Worm (Caenorhabditis elegans) whole organism, young adult: ENCODE results near the gene Y57G11C.20.

Experiments used
- B0035.1 ChIP-seq: sonication (generic microtip); optimal IDR thresholded peaks from 2 replicates; lab custom pipeline; 2016; ENCODE audit warnings: missing genetic modification characterization, mild to moderate bottlenecking, missing compliant biosample characterization, missing genotype, missing genetic modification reagents
- B0336.3 ChIP-seq: fragments of 200-800 bp; sonication (Bioruptor generic); IDR thresholded peaks from 2 replicates; pipeline ENCODE4 v1.3.6; 2022; ENCODE audit warnings: missing genetic modification characterization, missing compliant biosample characterization
- F52B5.7 ChIP-seq: sonication (generic microtip); optimal IDR thresholded peaks from 2 replicates; lab custom pipeline; 2016; ENCODE audit warnings: mild to moderate bottlenecking, missing genetic modification characterization, missing compliant biosample characterization
- F57A8.1 ChIP-seq: fragments of 200-800 bp; sonication (Bioruptor generic); optimal IDR thresholded peaks from 2 replicates; lab custom pipeline; 2018; ENCODE audit warnings: mild to moderate bottlenecking, missing genetic modification characterization, moderate library complexity, missing compliant biosample characterization
- F57C9.4 ChIP-seq: sonication (generic microtip); optimal IDR thresholded peaks from 2 replicates; lab custom pipeline; 2017; ENCODE audit warnings: mild to moderate bottlenecking, missing genetic modification characterization, missing compliant biosample characterization
- Y53F4B.3 ChIP-seq: fragments of 200-800 bp; sonication (Bioruptor generic); IDR thresholded peaks from 2 replicates; pipeline ENCODE4 v1.3.6; 2022; ENCODE audit warnings: missing genetic modification reagents, missing genetic modification characterization, missing compliant biosample characterization
- aptf-2 ChIP-seq: fragments of 200-800 bp; sonication (Bioruptor generic); conservative IDR thresholded peaks from 2 replicates; pipeline ENCODE4 v1.3.6; 2022; ENCODE audit warnings: missing genetic modification reagents, missing genetic modification characterization, missing compliant biosample characterization
- atf-7 ChIP-seq: sonication (generic microtip); optimal IDR thresholded peaks from 2 replicates; lab custom pipeline; 2017; ENCODE audit warnings: mild to moderate bottlenecking, missing genetic modification characterization, missing compliant biosample characterization
- attf-3 ChIP-seq: fragments of 200-800 bp; sonication (Bioruptor generic); conservative IDR thresholded peaks from 2 replicates; pipeline ENCODE4 v1.3.6; 2022; ENCODE audit warnings: missing genetic modification reagents, missing genetic modification characterization, missing compliant biosample characterization
- attf-5 ChIP-seq: fragments of 200-800 bp; sonication (Bioruptor generic); optimal IDR thresholded peaks from 2 replicates; lab custom pipeline; 2018; ENCODE audit warnings: mild to moderate bottlenecking, missing genetic modification characterization, missing compliant biosample characterization
- attf-6 ChIP-seq: fragments of 200-800 bp; sonication (Bioruptor generic); IDR thresholded peaks from 2 replicates; pipeline ENCODE4 v1.3.6; 2022; ENCODE audit warnings: missing genetic modification reagents, missing genetic modification characterization, missing compliant biosample characterization
- ccch-3 ChIP-seq: fragments of 200-800 bp; sonication (Bioruptor generic); optimal IDR thresholded peaks from 2 replicates; lab custom pipeline; 2018; ENCODE audit warnings: mild to moderate bottlenecking, missing genetic modification characterization, missing compliant biosample characterization
- ceh-27 ChIP-seq: fragments of 200-800 bp; sonication (Bioruptor generic); optimal IDR thresholded peaks from 2 replicates; lab custom pipeline; 2018; ENCODE audit warnings: mild to moderate bottlenecking, missing genetic modification characterization, moderate library complexity, missing compliant biosample characterization
- ceh-40 ChIP-seq: fragments of 200-800 bp; sonication (Bioruptor generic); IDR thresholded peaks from 2 replicates; pipeline ENCODE4 v1.3.6; 2022; ENCODE audit warnings: missing genetic modification characterization, missing compliant biosample characterization
- dox-1 ChIP-seq: fragments of 200-800 bp; sonication (Bioruptor generic); IDR thresholded peaks from 2 replicates; pipeline ENCODE4 v1.3.6; 2022; ENCODE audit warnings: missing genetic modification reagents, missing genetic modification characterization, missing compliant biosample characterization
- egrh-3 ChIP-seq: fragments of 200-800 bp; sonication (Bioruptor generic); IDR thresholded peaks from 2 replicates; pipeline ENCODE4 v1.3.6; 2022; ENCODE audit warnings: missing genetic modification reagents, missing genetic modification characterization, missing compliant biosample characterization
- fkh-3 ChIP-seq: sonication (generic microtip); optimal IDR thresholded peaks from 2 replicates; lab custom pipeline; 2016; ENCODE audit warnings: mild to moderate bottlenecking, missing genetic modification characterization, missing compliant biosample characterization
- hlh-12 ChIP-seq: sonication (generic microtip); optimal IDR thresholded peaks from 2 replicates; lab custom pipeline; 2016; ENCODE audit warnings: missing genetic modification characterization, missing compliant biosample characterization
- hrde-1 ChIP-seq: sonication (generic microtip); optimal IDR thresholded peaks from 2 replicates; lab custom pipeline; 2016; ENCODE audit warnings: missing genetic modification characterization, mild to moderate bottlenecking, missing compliant biosample characterization, moderate library complexity, missing genotype, missing genetic modification reagents, borderline replicate concordance
- hsf-1 ChIP-seq: fragments of 200-800 bp; sonication (Bioruptor generic); IDR thresholded peaks from 2 replicates; pipeline ENCODE4 v1.3.6; 2022; ENCODE audit warnings: missing genetic modification reagents, missing genetic modification characterization, missing compliant biosample characterization
- lag-1 ChIP-seq: fragments of 200-800 bp; sonication (Bioruptor generic); IDR thresholded peaks from 2 replicates; pipeline ENCODE4 v1.3.6; 2022; ENCODE audit warnings: missing genetic modification reagents, missing genetic modification characterization, missing compliant biosample characterization
- lin-40 ChIP-seq: sonication (generic microtip); optimal IDR thresholded peaks from 2 replicates; lab custom pipeline; 2016; ENCODE audit warnings: missing genetic modification characterization, mild to moderate bottlenecking, missing compliant biosample characterization, missing genotype, missing genetic modification reagents
- lin-54 ChIP-seq: fragments of 200-800 bp; sonication (Bioruptor generic); optimal IDR thresholded peaks from 2 replicates; lab custom pipeline; 2018; ENCODE audit warnings: mild to moderate bottlenecking, missing genetic modification characterization, missing compliant biosample characterization
- madf-3 ChIP-seq: fragments of 200-800 bp; sonication (Bioruptor generic); IDR thresholded peaks from 2 replicates; pipeline ENCODE4 v1.3.6; 2022; ENCODE audit warnings: missing genetic modification reagents, missing genetic modification characterization, missing compliant biosample characterization
- madf-8 ChIP-seq: fragments of 200-800 bp; sonication (Bioruptor generic); conservative IDR thresholded peaks from 2 replicates; pipeline ENCODE4 v1.3.6; 2022; ENCODE audit warnings: missing genetic modification reagents, missing genetic modification characterization, missing compliant biosample characterization
- mcd-1 ChIP-seq: fragments of 200-800 bp; sonication (Bioruptor generic); IDR thresholded peaks from 2 replicates; pipeline ENCODE4 v1.3.6; 2022; ENCODE audit warnings: missing genetic modification reagents, missing genetic modification characterization, missing compliant biosample characterization
- mel-28 ChIP-seq: sonication (generic microtip); optimal IDR thresholded peaks from 2 replicates; lab custom pipeline; 2016; ENCODE audit warnings: borderline replicate concordance, mild to moderate bottlenecking, missing genetic modification characterization, missing compliant biosample characterization
- mes-4 ChIP-seq: sonication (generic microtip); optimal IDR thresholded peaks from 2 replicates; lab custom pipeline; 2016; ENCODE audit warnings: missing genotype, missing genetic modification characterization, missing compliant biosample characterization
- nfya-2 ChIP-seq: fragments of 200-800 bp; sonication (Bioruptor generic); IDR thresholded peaks from 2 replicates; pipeline ENCODE4 v1.3.6; 2022; ENCODE audit warnings: missing genetic modification reagents, missing genetic modification characterization, missing compliant biosample characterization
- nhr-120 ChIP-seq: fragments of 200-800 bp; sonication (Bioruptor generic); IDR thresholded peaks from 2 replicates; pipeline ENCODE4 v1.3.6; 2022; ENCODE audit warnings: missing genetic modification characterization, missing compliant biosample characterization
- nhr-179 ChIP-seq: sonication (generic microtip); optimal IDR thresholded peaks from 2 replicates; lab custom pipeline; 2016; ENCODE audit warnings: mild to moderate bottlenecking, missing genetic modification characterization, missing compliant biosample characterization
- nhr-27 ChIP-seq: fragments of 200-800 bp; sonication (Bioruptor generic); optimal IDR thresholded peaks from 2 replicates; lab custom pipeline; 2018; ENCODE audit warnings: mild to moderate bottlenecking, missing genetic modification characterization, moderate library complexity, missing compliant biosample characterization
- pbrm-1 ChIP-seq: fragments of 200-800 bp; sonication (Bioruptor generic); IDR thresholded peaks from 2 replicates; pipeline ENCODE4 v1.3.6; 2022; ENCODE audit warnings: missing genetic modification reagents, missing genetic modification characterization, missing compliant biosample characterization
- rpc-1 ChIP-seq, 2 experiments: fragments of 150-350 bp in 1 of 2; sonication (generic microtip) in 1 of 2; optimal IDR thresholded peaks; 2 replicates each; lab custom pipeline; 2014 to 2018; ENCODE audit warnings: missing biosample characterization in 1 of 2, missing genetic modification characterization in 1 of 2, missing genetic modification reagents in 1 of 2, missing genotype in 1 of 2
- snpc-1.3 ChIP-seq: sonication (generic microtip); optimal IDR thresholded peaks from 2 replicates; lab custom pipeline; 2017; ENCODE audit warnings: missing genetic modification characterization, mild to moderate bottlenecking, missing compliant biosample characterization, antibody characterized with exemption, moderate library complexity, missing genotype, missing genetic modification reagents; ENCODE audit not compliant: insufficient read depth
- snpc-3.4 ChIP-seq: sonication (generic microtip); optimal IDR thresholded peaks from 2 replicates; lab custom pipeline; 2017; ENCODE audit warnings: missing genetic modification characterization, mild to moderate bottlenecking, missing compliant biosample characterization, antibody characterized with exemption, moderate library complexity, missing genotype, missing genetic modification reagents
- snpc-4 ChIP-seq, 5 experiments: fragments of 150-350 bp in 1 of 5; sonication (generic microtip) in 4 of 5; optimal IDR thresholded peaks; 2 replicates each; lab custom pipeline; 2014 to 2018; ENCODE audit warnings: missing genetic modification characterization in 5 of 5, missing biosample characterization in 3 of 5, antibody characterized with exemption in 2 of 5, mild to moderate bottlenecking in 2 of 5, missing compliant biosample characterization in 2 of 5, missing genotype in 2 of 5, moderate library complexity in 2 of 5, missing genetic modification reagents in 1 of 5
- somi-1 ChIP-seq: fragments of 200-800 bp; sonication (Bioruptor generic); optimal IDR thresholded peaks from 2 replicates; lab custom pipeline; 2018; ENCODE audit warnings: mild to moderate bottlenecking, missing genetic modification characterization, missing compliant biosample characterization
- tlf-1 ChIP-seq: fragments of 200-800 bp; sonication (Bioruptor generic); optimal IDR thresholded peaks from 2 replicates; lab custom pipeline; 2018; ENCODE audit warnings: mild to moderate bottlenecking, missing genetic modification characterization, missing compliant biosample characterization
- zfh-2 ChIP-seq: fragments of 200-800 bp; sonication (Bioruptor generic); conservative IDR thresholded peaks from 2 replicates; pipeline ENCODE4 v1.3.6; 2022; ENCODE audit warnings: missing genetic modification reagents, missing genetic modification characterization, missing compliant biosample characterization
- ztf-18 ChIP-seq: sonication (generic microtip); optimal IDR thresholded peaks from 2 replicates; lab custom pipeline; 2016; ENCODE audit warnings: missing genotype, mild to moderate bottlenecking, missing genetic modification characterization, missing compliant biosample characterization
- ztf-25 ChIP-seq: fragments of 200-800 bp; sonication (Bioruptor generic); IDR thresholded peaks from 2 replicates; pipeline ENCODE4 v1.3.6; 2022; ENCODE audit warnings: missing genetic modification reagents, missing genetic modification characterization, missing compliant biosample characterization
- ztf-6 ChIP-seq: fragments of 200-800 bp; sonication (Bioruptor generic); IDR thresholded peaks from 2 replicates; pipeline ENCODE4 v1.3.6; 2022; ENCODE audit warnings: missing genetic modification reagents, missing genetic modification characterization, missing compliant biosample characterization

Gene Y57G11C.20

DNA sequence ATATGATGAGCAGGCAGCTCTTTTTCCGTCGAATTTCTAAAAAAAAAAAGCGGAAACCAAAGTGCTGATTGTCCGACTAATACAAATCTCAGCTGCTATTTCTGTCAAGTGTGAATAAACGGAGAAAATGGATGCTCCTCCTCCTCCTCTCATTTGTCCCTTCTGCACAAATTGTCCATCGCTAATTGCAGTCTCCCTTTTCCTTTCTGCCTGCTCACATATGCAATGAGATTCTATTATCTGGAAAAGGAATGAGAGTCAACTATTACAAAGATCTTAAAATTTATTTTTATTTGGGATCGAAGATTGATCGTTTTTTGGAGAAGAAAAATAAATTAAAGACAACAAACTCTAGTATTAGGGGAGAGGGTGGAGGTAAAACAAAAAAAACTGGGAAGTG lies 20.9 kb upstream of the Y57G11C.20 start (continued):
- TF ChIP-seq lin-40 (tag; lab: Kevin White, UChicago): peak; percentile 41
- TF ChIP-seq snpc-4 (GFP tag; optimal IDR thresholded peaks at IDR 0.05; lab: Kevin White, UChicago): peak; percentile 72
- TF ChIP-seq snpc-4 (tag; optimal IDR thresholded peaks at IDR 0.05; lab: Kevin White, UChicago): peak in 3 of 4 experiments; percentile 3 to 92 (median 52)
- TF ChIP-seq snpc-3.4: peak; percentile 48
- peak; percentile 60 for TF ChIP-seq lin-54 (GFP tag; lab: Kevin White, UChicago)

DNA sequence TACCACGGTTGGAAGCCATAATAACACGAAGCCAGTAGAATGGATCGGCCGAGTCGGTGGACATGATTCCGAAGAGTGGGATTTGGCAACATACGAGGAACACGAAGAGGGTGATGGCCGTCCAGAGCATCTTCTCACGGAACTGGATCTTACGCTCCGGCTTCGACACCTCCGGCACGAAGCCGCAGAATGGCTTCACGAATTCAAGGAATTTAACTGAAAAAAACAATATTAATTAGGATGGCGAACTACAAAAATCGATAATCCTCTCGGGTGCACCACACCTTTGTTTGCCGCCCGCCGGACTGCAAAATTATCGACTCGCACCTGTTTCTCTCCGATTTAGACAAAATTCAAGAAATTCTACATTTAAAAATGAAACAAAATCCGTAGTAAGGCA lies 19.0 kb upstream of the Y57G11C.20 start:
- TF ChIP-seq attf-6 (GFP tag; lab: Robert Waterston, UW) (0 out of 2 replicates have a peak, but pooled peaks have one; percentile 32), mcd-1 (GFP tag; lab: Robert Waterston, UW) (peak; percentile 13; the same call in 1 of the 2 replicates), snpc-3.4 (no peak), attf-5 (GFP tag; lab: Kevin White, UChicago) (no peak), pbrm-1 (GFP tag; lab: Robert Waterston, UW) (0 out of 2 replicates have a peak, but pooled peaks have one; percentile 23), hrde-1 (tag; lab: Kevin White, UChicago) (no peak), lag-1 (GFP tag; lab: Robert Waterston, UW) (no peak), attf-3 (GFP tag; lab: Robert Waterston, UW) (no peak), Y53F4B.3 (GFP tag; lab: Robert Waterston, UW) (no peak), zfh-2 (GFP tag; lab: Robert Waterston, UW) (no peak), ccch-3 (GFP tag; lab: Kevin White, UChicago) (no peak), ztf-6 (GFP tag; lab: Robert Waterston, UW) (no peak), madf-8 (GFP tag; lab: Robert Waterston, UW) (no peak), madf-3 (no peak), F57A8.1 (GFP tag; lab: Kevin White, UChicago) (no peak), hlh-12 (no peak), ztf-18 (tag; lab: Kevin White, UChicago) (no peak), F52B5.7 (tag; lab: Kevin White, UChicago) (no peak)
- TF ChIP-seq, all 124 proteins: peak for 3

DNA sequence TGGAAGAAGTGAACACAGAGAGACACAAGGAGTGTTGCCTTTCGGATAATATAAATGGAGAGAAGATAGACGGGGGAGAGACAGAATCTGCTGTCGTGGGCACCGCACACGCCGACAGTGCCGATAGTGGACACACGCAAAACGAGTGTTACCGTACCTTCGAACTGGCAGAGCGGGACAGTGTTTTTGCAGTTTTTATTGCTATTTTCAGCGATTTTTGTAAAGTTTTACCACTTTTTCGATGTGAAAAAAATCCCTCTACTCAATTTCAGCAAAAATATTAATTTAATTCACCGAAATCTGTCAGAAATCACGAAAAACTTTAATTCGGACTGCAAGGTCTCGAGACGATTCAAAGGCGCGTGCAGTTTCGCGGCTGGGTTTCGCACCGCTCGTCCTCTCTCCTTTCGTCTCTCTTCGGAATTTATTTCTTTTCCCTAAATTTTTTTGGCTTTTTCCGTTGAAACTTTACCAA lies 18.2 kb upstream of the Y57G11C.20 start, which contains the start of gene sec-61.A:
TSS of gene sec-61.A (minus strand) at position 387 of the 475 bp plus-strand sequence.
- TF ChIP-seq nfya-2 (GFP tag; lab: Robert Waterston, UW): no peak
- TF ChIP-seq mes-4: no peak
- TF ChIP-seq nhr-179 (tag; lab: Kevin White, UChicago): no peak
- peak; percentile 45 for TF ChIP-seq atf-7 (tag; lab: Kevin White, UChicago)
- TF ChIP-seq B0336.3 (GFP tag; lab: Robert Waterston, UW): 0 out of 2 replicates have a peak, but pooled peaks have one; percentile 27
- TF ChIP-seq somi-1 (GFP tag; lab: Kevin White, UChicago): no peak
- peak; percentile 74 for TF ChIP-seq attf-5 (GFP tag; lab: Kevin White, UChicago)
- peak; percentile 77 for TF ChIP-seq tlf-1 (GFP tag; lab: Kevin White, UChicago)
- no peak for TF ChIP-seq nhr-27 (tag; lab: Kevin White, UChicago)
- 0 out of 2 replicates have a peak, but pooled peaks have one; percentile 8 for TF ChIP-seq egrh-3 (GFP tag; lab: Robert Waterston, UW)
- peak; percentile 92 for TF ChIP-seq dox-1 (GFP tag; lab: Robert Waterston, UW)
- TF ChIP-seq zfh-2 (GFP tag; lab: Robert Waterston, UW): peak; percentile 3; the same call in 1 of the 2 replicates
- no peak for TF ChIP-seq hsf-1 (GFP tag; lab: Robert Waterston, UW)
- no peak for TF ChIP-seq B0035.1 (tag; lab: Kevin White, UChicago)
- no peak for TF ChIP-seq rpc-1 (optimal IDR thresholded peaks at IDR 0.05; lab: Kevin White, UChicago)
- TF ChIP-seq rpc-1 (tag; optimal IDR thresholded peaks at IDR 0.05; lab: Kevin White, UChicago): no peak
- peak; percentile 52 for TF ChIP-seq ceh-27 (GFP tag; lab: Kevin White, UChicago)
- TF ChIP-seq ceh-40 (GFP tag; lab: Robert Waterston, UW): no peak
- no peak for TF ChIP-seq aptf-2
- TF ChIP-seq mel-28 (tag; lab: Kevin White, UChicago): no peak
- TF ChIP-seq ztf-6 (GFP tag; lab: Robert Waterston, UW): no peak
- TF ChIP-seq fkh-3 (tag; lab: Kevin White, UChicago): no peak
- TF ChIP-seq nhr-120 (GFP tag; lab: Robert Waterston, UW): no peak
- TF ChIP-seq ztf-25 (GFP tag; lab: Robert Waterston, UW): no peak
- no peak for TF ChIP-seq F57C9.4 (tag; lab: Kevin White, UChicago)
- peak; percentile 84 for TF ChIP-seq snpc-1.3 (tag; lab: Kevin White, UChicago)
